Fruit fly (Drosophila melanogaster) whole organism, adult: ENCODE results near the gene dgt4.

ENCODE experiments used
- CG11617 ChIP-seq: fragments of 200-800 bp; sonication (Bioruptor generic); optimal IDR thresholded peaks from 2 replicates; lab custom pipeline; 2017; ENCODE audit warnings: mild to moderate bottlenecking, missing biosample characterization, missing genetic modification reagents, missing genetic modification characterization
- Mnt ChIP-seq: fragments of 200-800 bp; sonication (Bioruptor generic); optimal IDR thresholded peaks from 2 replicates; lab custom pipeline; 2016; ENCODE audit warnings: missing biosample characterization, mild to moderate bottlenecking, missing genetic modification characterization
- cnc ChIP-seq, 2 experiments: fragments of >200 bp; optimal IDR thresholded peaks; 2 replicates each; lab custom pipeline; 2017
- kay ChIP-seq: fragments of 200-800 bp; sonication (Bioruptor generic); peaks from one replicate; lab custom pipeline; 2016; ENCODE audit warnings: missing biosample characterization, missing genetic modification characterization, borderline replicate concordance

DNA sequence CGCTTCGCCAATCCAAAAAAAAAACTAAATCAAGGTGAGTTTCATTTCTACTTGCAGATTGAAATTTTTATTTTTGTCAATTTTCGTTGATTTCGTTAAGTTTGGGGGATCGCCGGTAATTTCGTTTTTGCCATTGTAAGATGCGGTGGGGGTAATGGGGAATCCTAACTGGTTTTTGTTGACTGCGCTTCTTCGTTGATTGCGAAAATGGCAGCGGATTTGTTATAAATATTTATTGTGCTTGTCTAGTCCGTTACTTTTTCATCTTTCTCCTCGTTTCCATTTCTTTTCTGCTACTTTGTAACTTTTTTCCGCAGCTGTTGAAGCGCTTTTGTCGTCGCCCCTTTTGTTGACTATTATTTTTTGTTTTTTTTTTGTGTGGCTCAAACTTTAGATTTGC, 7.3 kb upstream of the dgt4 start:
- TF ChIP-seq kay (GFP tag; lab: Kevin White, UChicago): no peak
- no peak for TF ChIP-seq cnc (optimal IDR thresholded peaks at IDR 0.05; lab: Kevin White, UChicago)
- TF ChIP-seq Mnt (GFP tag; lab: Kevin White, UChicago): no peak
- TF ChIP-seq CG11617 (GFP tag; lab: Kevin White, UChicago): no peak
